Fruit fly (Drosophila melanogaster) whole organism, pupa: ENCODE data around the gene CG15170.

ENCODE experiments used
- CG10348 ChIP-seq: fragments of 200-800 bp; sonication (Bioruptor generic); IDR thresholded peaks from 2 replicates; pipeline ENCODE4 v1.3.6; 2022; ENCODE audit warnings: missing biosample characterization, missing genetic modification characterization
- CG12605 ChIP-seq: fragments of 200-800 bp; sonication (Bioruptor generic); IDR thresholded peaks from 2 replicates; pipeline ENCODE4 v1.3.6; 2022; ENCODE audit warnings: missing biosample characterization, missing genetic modification characterization
- CG13204 ChIP-seq: fragments of 200-800 bp; sonication (Bioruptor generic); optimal IDR thresholded peaks from 2 replicates; lab custom pipeline; 2018; ENCODE audit warnings: missing biosample characterization, mild to moderate bottlenecking, missing genetic modification characterization, moderate library complexity
- CG14655 ChIP-seq: fragments of 200-800 bp; sonication (Bioruptor generic); optimal IDR thresholded peaks from 3 replicates; lab custom pipeline; 2017; ENCODE audit warnings: mild to moderate bottlenecking, missing biosample characterization, missing genetic modification reagents, missing genetic modification characterization
- CG15710 ChIP-seq: fragments of 200-800 bp; sonication (Bioruptor generic); optimal IDR thresholded peaks from 2 replicates; lab custom pipeline; 2018; ENCODE audit warnings: missing biosample characterization, mild to moderate bottlenecking, missing genetic modification characterization, moderate library complexity
- CG17806 ChIP-seq: fragments of 200-800 bp; sonication (Bioruptor generic); optimal IDR thresholded peaks from 2 replicates; lab custom pipeline; 2018; ENCODE audit warnings: missing biosample characterization, mild to moderate bottlenecking, missing genetic modification characterization, moderate library complexity
- CG32121 ChIP-seq: fragments of 200-800 bp; sonication (Bioruptor generic); IDR thresholded peaks from 2 replicates; pipeline ENCODE4 v1.3.6; 2022; ENCODE audit warnings: missing biosample characterization, missing genetic modification characterization
- CG34367 ChIP-seq: fragments of 200-800 bp; sonication (Bioruptor generic); optimal IDR thresholded peaks from 2 replicates; lab custom pipeline; 2018; ENCODE audit warnings: missing biosample characterization, mild to moderate bottlenecking, missing genetic modification characterization
- CG4496 ChIP-seq: fragments of 200-800 bp; sonication (Bioruptor generic); IDR thresholded peaks from 3 replicates; pipeline ENCODE4 v1.3.6; 2022; ENCODE audit warnings: missing biosample characterization, missing genetic modification characterization
- CG8159 ChIP-seq: fragments of 200-800 bp; sonication (Bioruptor generic); optimal IDR thresholded peaks from 3 replicates; lab custom pipeline; 2018; ENCODE audit warnings: missing biosample characterization, mild to moderate bottlenecking, missing genetic modification characterization, moderate library complexity
- CG8301 ChIP-seq: fragments of 200-800 bp; sonication (Bioruptor generic); optimal IDR thresholded peaks from 2 replicates; lab custom pipeline; 2018; ENCODE audit warnings: missing biosample characterization, mild to moderate bottlenecking, missing genetic modification characterization
- CG9948 ChIP-seq: fragments of 200-800 bp; sonication (Bioruptor generic); optimal IDR thresholded peaks from 2 replicates; lab custom pipeline; 2018; ENCODE audit warnings: missing biosample characterization, mild to moderate bottlenecking, missing genetic modification characterization, moderate library complexity
- D1 ChIP-seq: fragments of 200-800 bp; sonication (Bioruptor generic); optimal IDR thresholded peaks from 2 replicates; lab custom pipeline; 2018; ENCODE audit warnings: missing biosample characterization, mild to moderate bottlenecking, missing genetic modification characterization, moderate library complexity
- EcR ChIP-seq: fragments of 200-800 bp; sonication (Bioruptor generic); optimal IDR thresholded peaks from 3 replicates; lab custom pipeline; 2019; ENCODE audit warnings: missing biosample characterization, missing genetic modification characterization, mild to moderate bottlenecking, moderate library complexity, missing genetic modification reagents
- Ets98B ChIP-seq: fragments of 200-800 bp; sonication (Bioruptor generic); IDR thresholded peaks from 2 replicates; pipeline ENCODE4 v1.3.6; 2022; ENCODE audit warnings: missing biosample characterization, missing genetic modification characterization
- Pif1A ChIP-seq: fragments of 200-800 bp; sonication (Bioruptor generic); optimal IDR thresholded peaks from 3 replicates; lab custom pipeline; 2016; ENCODE audit warnings: missing biosample characterization, missing genetic modification characterization
- Pif1B ChIP-seq: fragments of 200-800 bp; sonication (Bioruptor generic); optimal IDR thresholded peaks from 3 replicates; lab custom pipeline; 2016; ENCODE audit warnings: missing biosample characterization, missing genetic modification characterization
- Snoo ChIP-seq: fragments of 200-800 bp; sonication (Bioruptor generic); optimal IDR thresholded peaks from 3 replicates; lab custom pipeline; 2017; ENCODE audit warnings: missing biosample characterization, mild to moderate bottlenecking, missing genetic modification characterization, inconsistent platforms
- fd96Ca ChIP-seq: fragments of 200-800 bp; sonication (Bioruptor generic); IDR thresholded peaks from 3 replicates; pipeline ENCODE4 v1.3.6; 2022; ENCODE audit warnings: missing biosample characterization, missing genetic modification characterization
- gl ChIP-seq: fragments of 200-800 bp; sonication (Bioruptor generic); optimal IDR thresholded peaks from 2 replicates; lab custom pipeline; 2018; ENCODE audit warnings: missing biosample characterization, mild to moderate bottlenecking, missing genetic modification characterization
- rn ChIP-seq: fragments of 200-800 bp; sonication (Bioruptor generic); IDR thresholded peaks from 2 replicates; pipeline ENCODE4 v1.3.6; 2022; ENCODE audit warnings: missing biosample characterization, missing genetic modification characterization

The CG15170 gene

dm6 chr2L:19022221-19022516, 32.1 kb upstream of the CG15170 start, which contains the start of gene CG15172:
CG15172 (plus strand) TSS chr2L:19022417.
- TF ChIP-seq CG8301 (tag; lab: Kevin White, UChicago) (no peak), CG8159 (no peak), D1 (no peak), EcR (GFP tag; lab: Kevin White, UChicago) (no peak), CG34367 (tag; lab: Kevin White, UChicago) (no peak), Pif1A (GFP tag; lab: Kevin White, UChicago) (no peak), CG12605 (GFP tag; lab: Robert Waterston, UW) (no peak)

dm6 chr2L:19021278-19022220, 31.5 kb upstream of the CG15170 start:
- TF ChIP-seq CG17806 (tag; lab: Kevin White, UChicago) (peak; percentile 78), D1 (peak; percentile 30), CG14655 (GFP tag; lab: Kevin White, UChicago) (peak; percentile 86), EcR (GFP tag; lab: Kevin White, UChicago) (peak; percentile 9), CG32121 (GFP tag; lab: Robert Waterston, UW) (no peak), Pif1B (GFP tag; lab: Kevin White, UChicago) (peak; percentile 91), CG34367 (tag; lab: Kevin White, UChicago) (peak; percentile 83), CG13204 (peak; percentile 72), CG15710 (tag; lab: Kevin White, UChicago) (peak; percentile 93), gl (tag; lab: Kevin White, UChicago) (peak; percentile 75), CG4496 (GFP tag; lab: Robert Waterston, UW) (0 out of 3 replicates have a peak, but pooled peaks have one; percentile 47), CG10348 (GFP tag; lab: Robert Waterston, UW) (no peak), rn (no peak), Pif1A (GFP tag; lab: Kevin White, UChicago) (peak; percentile 81), CG8301 (tag; lab: Kevin White, UChicago) (peak; percentile 81), fd96Ca (GFP tag; lab: Robert Waterston, UW) (no peak; the same call in 2 of the 3 replicates), Snoo (tag; lab: Kevin White, UChicago) (peak; percentile 87), Ets98B (GFP tag; lab: Robert Waterston, UW) (no peak), CG9948 (tag; lab: Kevin White, UChicago) (peak; percentile 85), CG12605 (GFP tag; lab: Robert Waterston, UW) (peak; percentile 49; the same call in 1 of the 2 replicates), CG8159 (peak; percentile 89)

- peak; percentile 58 for TF ChIP-seq CG13204
- no peak for TF ChIP-seq CG14655 (GFP tag; lab: Kevin White, UChicago)
Observed at dm6 chr2L:19019640-19020039, 29.6 kb upstream of the CG15170 start.

- TF ChIP-seq CG15710 (tag; lab: Kevin White, UChicago) (peak; percentile 38), CG8159 (peak; percentile 50), Snoo (tag; lab: Kevin White, UChicago) (no peak), gl (tag; lab: Kevin White, UChicago) (no peak), CG13204 (no peak), CG9948 (tag; lab: Kevin White, UChicago) (no peak), fd96Ca (GFP tag; lab: Robert Waterston, UW) (no peak), Pif1B (GFP tag; lab: Kevin White, UChicago) (no peak), Ets98B (GFP tag; lab: Robert Waterston, UW) (no peak), CG14655 (GFP tag; lab: Kevin White, UChicago) (peak; percentile 19), CG17806 (tag; lab: Kevin White, UChicago) (no peak), CG8301 (tag; lab: Kevin White, UChicago) (no peak), rn (no peak), CG34367 (tag; lab: Kevin White, UChicago) (no peak), CG32121 (GFP tag; lab: Robert Waterston, UW) (no peak), D1 (no peak), CG4496 (GFP tag; lab: Robert Waterston, UW) (no peak), Pif1A (GFP tag; lab: Kevin White, UChicago) (peak; percentile 3), EcR (GFP tag; lab: Kevin White, UChicago) (no peak)
Observed at dm6 chr2L:19019160-19019592, 29.1 kb upstream of the CG15170 start.

- TF ChIP-seq CG15710 (tag; lab: Kevin White, UChicago) (no peak), CG32121 (GFP tag; lab: Robert Waterston, UW) (no peak), CG13204 (peak; percentile 16)
Observed at dm6 chr2L:19018266-19018665, 28.2 kb upstream of the CG15170 start.

- no peak for TF ChIP-seq Pif1B (GFP tag; lab: Kevin White, UChicago)
Observed at dm6 chr2L:19017060-19017459, 27.0 kb upstream of the CG15170 start.
